Fruit fly (Drosophila melanogaster): Measurements from ENCODE around the gene Iml1.
A peak's percentile ranks its signal among the peaks of the same experiment; 100 is the strongest.

Gene Iml1

dm6 chr3L:1578391-1578948, 44.6 kb upstream of the Iml1 start (continued):
- peak; percentile 36; the same call in 1 of the 2 replicates for TF ChIP-seq Nf-YA (GFP tag; IDR thresholded peaks at IDR 0.05)
- TF ChIP-seq Taf1 (GFP tag; IDR thresholded peaks at IDR 0.05), result no peak
- no peak for TF ChIP-seq CG7786 (GFP tag; optimal IDR thresholded peaks at IDR 0.05)
- TF ChIP-seq Atf-2 (GFP tag; optimal IDR thresholded peaks at IDR 0.05), result no peak
- no peak for TF ChIP-seq CG11093 (GFP tag; IDR thresholded peaks at IDR 0.05)
- no peak for TF ChIP-seq tio (GFP tag; optimal IDR thresholded peaks at IDR 0.05)
- TF ChIP-seq CG10366 (GFP tag; IDR thresholded peaks at IDR 0.05), result no peak
- peak; percentile 39 for TF ChIP-seq lilli (GFP tag; optimal IDR thresholded peaks at IDR 0.05)
- no peak for TF ChIP-seq Usf (GFP tag; optimal IDR thresholded peaks at IDR 0.05)
- no peak for TF ChIP-seq ems (GFP tag; optimal IDR thresholded peaks at IDR 0.05)
- TF ChIP-seq CG7556 (GFP tag; optimal IDR thresholded peaks at IDR 0.05), result peak; percentile 19
- no peak for TF ChIP-seq Mad (GFP tag; optimal IDR thresholded peaks at IDR 0.05)
- TF ChIP-seq BtbVII (GFP tag; optimal IDR thresholded peaks at IDR 0.05), result peak; percentile 69
- no peak for TF ChIP-seq slou (GFP tag; optimal IDR thresholded peaks at IDR 0.05)
- TF ChIP-seq CHES-1-like (GFP tag; optimal IDR thresholded peaks at IDR 0.05), result no peak
- TF ChIP-seq CG12155 (GFP tag; optimal IDR thresholded peaks at IDR 0.05), result no peak
- no peak for TF ChIP-seq run (tag; optimal IDR thresholded peaks at IDR 0.05)
- no peak for TF ChIP-seq Deaf1 (tag; optimal IDR thresholded peaks at IDR 0.05)
- TF ChIP-seq dmrt11E (tag; optimal IDR thresholded peaks at IDR 0.05), result no peak
- no peak for TF ChIP-seq tin (GFP tag; optimal IDR thresholded peaks at IDR 0.05)
- TF ChIP-seq ro (GFP tag; IDR thresholded peaks at IDR 0.05), result no peak
- TF ChIP-seq CG11398 (GFP tag; optimal IDR thresholded peaks at IDR 0.05), result no peak
- TF ChIP-seq CG14667 (GFP tag; IDR thresholded peaks at IDR 0.05), result no peak
- TF ChIP-seq exex (tag; optimal IDR thresholded peaks at IDR 0.05), result peak; percentile 51
- TF ChIP-seq CG15073 (GFP tag; optimal IDR thresholded peaks at IDR 0.05), result no peak
- 0 out of 3 replicates have a peak, but pooled peaks have one; percentile 33 for TF ChIP-seq Aef1 (GFP tag; IDR thresholded peaks at IDR 0.05)
- no peak for TF ChIP-seq Doc2 (GFP tag; IDR thresholded peaks at IDR 0.05)
- peak; percentile 25 for TF ChIP-seq kay (GFP tag; optimal IDR thresholded peaks at IDR 0.05)
- TF ChIP-seq Scr (GFP tag; IDR thresholded peaks at IDR 0.05; ENCODE audit: partially characterized antibody), result no peak
- no peak for TF ChIP-seq CG1602 (GFP tag; optimal IDR thresholded peaks at IDR 0.05)
- no peak for TF ChIP-seq peb (GFP tag; IDR thresholded peaks at IDR 0.05)
- TF ChIP-seq Sox102F (GFP tag; optimal IDR thresholded peaks at IDR 0.05), result peak; percentile 46
- TF ChIP-seq eyg (GFP tag; optimal IDR thresholded peaks at IDR 0.05), result peak; percentile 29
- no peak for TF ChIP-seq psq (GFP tag; optimal IDR thresholded peaks at IDR 0.05)
- peak; percentile 36; the same call in 1 of the 4 replicates for TF ChIP-seq Gug (GFP tag; IDR thresholded peaks at IDR 0.05)
- no peak for TF ChIP-seq CG14965 (GFP tag; optimal IDR thresholded peaks at IDR 0.05; ENCODE audit: borderline replicate concordance)
- no peak for TF ChIP-seq bigmax (GFP tag; optimal IDR thresholded peaks at IDR 0.05)
- peak; percentile 9 for TF ChIP-seq sd (tag; optimal IDR thresholded peaks at IDR 0.05)
- TF ChIP-seq CG15011 (GFP tag; optimal IDR thresholded peaks at IDR 0.05), result peak; percentile 43
- TF ChIP-seq bsh (GFP tag; optimal IDR thresholded peaks at IDR 0.05), result peak in 1 of 2 experiments; percentile 58
- TF ChIP-seq rib (GFP tag; IDR thresholded peaks at IDR 0.05), result no peak
- no peak for TF ChIP-seq CG4617 (GFP tag; optimal IDR thresholded peaks at IDR 0.05; ENCODE audit: borderline replicate concordance)
- TF ChIP-seq Ets65A (GFP tag), result peak; percentile 96
- TF ChIP-seq btn (GFP tag; optimal IDR thresholded peaks at IDR 0.05), result no peak
- TF ChIP-seq CG1647 (GFP tag; optimal IDR thresholded peaks at IDR 0.05), result no peak
- TF ChIP-seq CG10147 (GFP tag; optimal IDR thresholded peaks at IDR 0.05), result peak; percentile 1
- peak; percentile 66 for TF ChIP-seq CG8478 (optimal IDR thresholded peaks at IDR 0.05)
- TF ChIP-seq CG2712 (tag; optimal IDR thresholded peaks at IDR 0.05), result peak; percentile 43
- TF ChIP-seq CG2202 (tag; optimal IDR thresholded peaks at IDR 0.05), result no peak
- peak; percentile 24; the same call in 1 of the 3 replicates for TF ChIP-seq ase (GFP tag; IDR thresholded peaks at IDR 0.05)
- TF ChIP-seq gce (GFP tag; IDR thresholded peaks at IDR 0.05), result no peak
- no peak for TF ChIP-seq da (GFP tag; optimal IDR thresholded peaks at IDR 0.05)

All from whole organism, embryonic.